Worm (Caenorhabditis elegans): ENCODE measurements around the gene ins-12.

ins-12 gene

DNA sequence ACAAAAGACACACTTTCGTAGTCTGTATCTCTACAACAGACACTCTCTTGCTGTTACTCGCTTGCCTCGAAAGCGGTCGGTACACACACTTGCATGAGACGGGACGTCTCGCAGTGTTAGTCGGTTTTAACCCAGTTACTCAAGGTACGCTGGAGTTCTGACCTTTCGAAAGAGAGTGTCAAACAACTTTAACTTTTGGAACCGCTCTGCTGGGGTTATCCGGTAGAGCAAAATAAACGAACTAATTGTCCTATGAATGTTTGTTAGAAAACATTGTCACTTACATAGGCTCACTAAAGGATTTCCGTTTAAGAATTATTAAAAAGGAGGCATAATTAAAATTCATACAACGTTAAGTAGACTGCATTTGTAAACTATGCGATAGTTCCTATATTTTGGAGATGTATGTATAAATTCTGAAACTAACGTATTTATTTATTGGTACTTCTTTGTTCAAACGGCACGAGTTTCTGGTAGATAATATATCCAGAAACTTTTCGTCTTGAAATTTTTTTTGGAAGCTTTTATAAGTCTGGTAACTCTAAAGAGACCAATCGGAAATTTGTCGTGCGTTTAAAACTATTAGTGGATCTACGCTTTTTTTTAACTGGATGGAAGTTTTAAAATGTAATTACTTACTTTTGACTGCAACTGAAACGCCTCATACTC lies 10.8 kb upstream of the ins-12 start (continued):
- TF ChIP-seq athp-1 (tag; optimal IDR thresholded peaks at IDR 0.05) (peak; percentile 94), pbrm-1 (GFP tag; IDR thresholded peaks at IDR 0.05) (peak; percentile 99), somi-1 (GFP tag; optimal IDR thresholded peaks at IDR 0.05) (peak; percentile 94), bed-1 (GFP tag; IDR thresholded peaks at IDR 0.05) (0 out of 2 replicates have a peak, but pooled peaks have one; percentile 47), madf-3 (GFP tag; IDR thresholded peaks at IDR 0.05) (no peak; the same call in none of the 2 replicates), snpc-1.3 (tag; optimal IDR thresholded peaks at IDR 0.05; ENCODE audit: insufficient read depth) (peak; percentile 77), unc-62 (GFP tag; optimal IDR thresholded peaks at IDR 0.05) (peak; percentile 23), ztf-18 (tag; optimal IDR thresholded peaks at IDR 0.05) (peak; percentile 77), ceh-91 (GFP tag; IDR thresholded peaks at IDR 0.05) (peak; percentile 48; the same call in 1 of the 2 replicates), F49E8.2 (tag; optimal IDR thresholded peaks at IDR 0.05; ENCODE audit: insufficient read depth) (peak; percentile 59), egl-18 (GFP tag; IDR thresholded peaks at IDR 0.05) (peak; percentile 88), B0035.1 (tag; optimal IDR thresholded peaks at IDR 0.05) (peak; percentile 94), F10E7.11 (tag; optimal IDR thresholded peaks at IDR 0.05) (peak; percentile 95), attf-6 (GFP tag; IDR thresholded peaks at IDR 0.05) (peak; percentile 100), nhr-27 (tag; optimal IDR thresholded peaks at IDR 0.05) (peak; percentile 89), snpc-4 (GFP tag; optimal IDR thresholded peaks at IDR 0.05) (peak; percentile 98), snpc-4 (tag; optimal IDR thresholded peaks at IDR 0.05) (peak; percentile 99 to 100 (median 100)), lin-26 (GFP tag; IDR thresholded peaks at IDR 0.05) (peak; percentile 91), sea-2 (GFP tag; IDR thresholded peaks at IDR 0.05) (peak; percentile 77; the same call in 1 of the 2 replicates), xnd-1 (tag; optimal IDR thresholded peaks at IDR 0.05) (peak; percentile 15), tlf-1 (GFP tag; optimal IDR thresholded peaks at IDR 0.05) (peak; percentile 94), F57C9.4 (tag; optimal IDR thresholded peaks at IDR 0.05) (peak; percentile 95), D2030.7 (GFP tag; IDR thresholded peaks at IDR 0.05) (peak; percentile 78), zfh-2 (GFP tag; conservative IDR thresholded peaks at IDR 0.05) (peak; percentile 89), atf-7 (tag; optimal IDR thresholded peaks at IDR 0.05) (peak; percentile 98), aptf-3 (GFP tag; IDR thresholded peaks at IDR 0.05) (peak; percentile 83; the same call in 1 of the 2 replicates), madf-6 (GFP tag; IDR thresholded peaks at IDR 0.05) (peak; percentile 85), let-607 (tag; optimal IDR thresholded peaks at IDR 0.05) (peak; percentile 79 to 91), dpl-1 (GFP tag; optimal IDR thresholded peaks at IDR 0.05) (peak; percentile 53), pha-4 (tag; optimal IDR thresholded peaks at IDR 0.05) (peak; percentile 95), ceh-40 (GFP tag; IDR thresholded peaks at IDR 0.05) (0 out of 2 replicates have a peak, but pooled peaks have one; percentile 79), attf-3 (GFP tag; conservative IDR thresholded peaks at IDR 0.05) (peak; percentile 81), ceh-58 (GFP tag; IDR thresholded peaks at IDR 0.05) (0 out of 2 replicates have a peak, but pooled peaks have one; percentile 12)

DNA sequence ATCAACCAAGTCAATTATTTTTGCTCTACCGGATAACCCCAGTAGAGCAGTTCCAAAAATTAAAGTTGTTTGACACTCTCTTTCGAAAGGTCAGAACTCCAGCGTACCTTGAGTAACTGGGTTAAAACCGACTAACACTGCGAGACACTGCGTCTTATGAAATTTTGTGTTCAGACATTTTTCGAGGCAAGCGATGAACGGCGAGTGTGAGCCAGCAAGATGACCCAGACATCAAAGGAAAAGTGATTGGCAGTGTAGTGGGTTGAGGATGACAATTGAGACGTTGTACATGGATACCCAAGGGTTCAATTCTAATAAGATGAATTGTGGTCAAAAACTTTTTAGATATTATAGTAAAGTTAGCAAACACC lies 10.3 kb upstream of the ins-12 start:
- TF ChIP-seq aptf-3 (GFP tag; IDR thresholded peaks at IDR 0.05) (no peak; the same call in 1 of the 2 replicates), attf-5 (GFP tag; optimal IDR thresholded peaks at IDR 0.05) (peak; percentile 34), pbrm-1 (GFP tag; IDR thresholded peaks at IDR 0.05) (peak; percentile 93), pha-4 (tag; optimal IDR thresholded peaks at IDR 0.05) (peak; percentile 92), T07F8.4 (tag; optimal IDR thresholded peaks at IDR 0.05) (no peak), cebp-1 (GFP tag; IDR thresholded peaks at IDR 0.05) (peak; percentile 64), cebp-1 (tag; optimal IDR thresholded peaks at IDR 0.05) (peak; percentile 60), snpc-1.1 (tag; optimal IDR thresholded peaks at IDR 0.05; ENCODE audit: insufficient read depth) (peak; percentile 82), ceh-40 (GFP tag; IDR thresholded peaks at IDR 0.05) (no peak), ztf-25 (GFP tag; IDR thresholded peaks at IDR 0.05) (no peak), ceh-100 (GFP tag; IDR thresholded peaks at IDR 0.05) (no peak), nfya-2 (GFP tag; IDR thresholded peaks at IDR 0.05) (no peak), ets-4 (GFP tag; optimal IDR thresholded peaks at IDR 0.05) (peak; percentile 33), die-1 (tag; optimal IDR thresholded peaks at IDR 0.05) (no peak), hmg-20 (GFP tag; IDR thresholded peaks at IDR 0.05) (0 out of 2 replicates have a peak, but pooled peaks have one; percentile 27), egl-44 (GFP tag; IDR thresholded peaks at IDR 0.05) (peak; percentile 62; the same call in 1 of the 2 replicates), dox-1 (GFP tag; IDR thresholded peaks at IDR 0.05) (peak; percentile 14; the same call in 1 of the 2 replicates), egrh-3 (GFP tag; IDR thresholded peaks at IDR 0.05) (no peak), snpc-1.3 (tag; optimal IDR thresholded peaks at IDR 0.05; ENCODE audit: insufficient read depth) (no peak), madf-6 (GFP tag; IDR thresholded peaks at IDR 0.05) (peak; percentile 30; the same call in 1 of the 2 replicates)

All from whole organism, young adult.